Fruit fly (Drosophila melanogaster): ENCODE results near the gene CG8500.

Gene CG8500

dm6 chr3R:9767620-9768592 is 16.5 kb upstream of the CG8500 start, which contains the start of gene Naa80:
TSS of gene Naa80 (plus strand) at chr3R:9767834.
- peak; percentile 49 for TF ChIP-seq noc (tag; optimal IDR thresholded peaks at IDR 0.05)

DNA sequence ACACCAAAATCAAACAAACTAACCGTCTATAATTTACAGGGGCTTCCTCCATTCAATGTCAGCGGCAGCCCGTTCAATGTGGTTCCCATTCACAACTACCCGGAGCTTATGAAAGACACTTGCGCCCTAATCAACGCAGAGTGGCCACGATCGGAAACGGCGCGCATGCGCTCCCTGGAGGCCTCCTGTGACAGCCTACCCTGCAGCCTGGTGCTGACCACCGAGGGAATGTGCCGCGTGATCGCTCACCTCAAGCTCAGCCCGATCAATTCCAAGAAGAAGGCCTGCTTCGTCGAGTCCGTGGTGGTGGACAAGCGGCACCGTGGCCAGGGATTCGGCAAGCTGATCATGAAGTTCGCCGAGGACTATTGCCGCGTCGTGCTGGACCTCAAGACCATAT is 15.6 kb upstream of the CG8500 start, which contains the start of gene MED6:
MED6 (minus strand) TSS at position 101 of the 400 bp plus-strand sequence.
- TF ChIP-seq noc (tag; optimal IDR thresholded peaks at IDR 0.05): no peak

DNA sequence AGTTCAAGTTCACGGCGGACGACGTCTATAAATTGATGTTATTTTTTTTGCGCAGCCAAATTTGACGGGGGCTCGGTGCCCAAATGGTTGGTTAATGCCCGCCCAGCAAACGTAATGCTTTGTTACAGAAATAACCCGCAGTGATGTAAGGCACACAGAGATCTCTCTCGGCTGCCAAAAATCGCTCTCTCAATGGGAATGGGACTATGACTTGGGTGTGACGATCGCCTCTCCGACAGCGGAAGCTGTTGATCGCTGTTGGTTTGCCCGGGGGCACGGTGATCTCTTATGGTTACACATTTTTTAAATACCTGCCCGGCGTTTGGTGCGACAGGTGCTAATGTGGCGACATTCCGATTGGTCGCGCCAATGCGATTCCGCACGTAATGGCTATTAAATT is 14.3 kb upstream of the CG8500 start:
- TF ChIP-seq noc (tag; optimal IDR thresholded peaks at IDR 0.05): no peak

DNA sequence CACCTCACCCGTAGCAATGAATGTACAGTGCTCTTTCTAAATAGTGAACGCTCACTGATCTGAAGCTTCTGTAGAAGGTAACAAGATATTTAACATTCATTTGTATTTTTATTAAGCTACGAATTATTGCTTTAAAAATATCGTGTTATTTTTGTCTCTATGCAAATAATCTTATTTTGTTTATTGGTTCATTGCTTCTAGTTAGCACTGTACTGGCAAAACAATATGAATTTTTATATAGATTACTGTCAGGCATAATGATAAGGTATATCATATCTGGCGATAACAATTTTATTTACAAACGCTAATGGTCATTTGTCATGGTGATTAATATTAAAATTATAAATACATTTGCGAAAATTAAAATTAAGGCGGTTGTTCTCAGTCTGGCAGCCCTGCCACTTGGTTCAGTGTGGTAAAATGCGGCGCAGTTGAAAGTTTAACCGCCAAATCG is 12.9 kb upstream of the CG8500 start, which contains the start of gene CG9471:
CG9471 (minus strand) TSS at position 24 of the 454 bp plus-strand sequence.
- peak; percentile 97 for TF ChIP-seq noc (tag; optimal IDR thresholded peaks at IDR 0.05)

DNA sequence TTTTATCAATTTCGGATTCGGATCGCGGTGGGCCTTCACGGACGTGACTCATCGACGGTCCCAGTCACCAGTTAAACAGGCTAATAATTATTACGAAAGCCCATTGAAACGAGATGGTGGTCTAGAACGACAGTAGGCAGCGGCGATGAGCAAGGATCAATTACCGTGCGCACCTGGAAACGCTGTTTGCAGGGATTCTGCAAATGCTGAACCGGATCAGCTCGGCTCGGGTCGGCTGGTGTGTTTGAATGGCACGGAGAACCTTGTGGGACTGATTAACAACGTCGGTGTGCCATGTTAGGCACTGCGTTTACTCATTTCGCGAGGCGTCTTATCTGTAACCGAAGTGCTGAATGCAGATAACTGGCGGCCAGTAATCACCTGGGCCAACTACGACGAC is 10.3 kb upstream of the CG8500 start, which contains the start of gene Whamy:
Whamy (minus strand) TSS at position 273 of the 400 bp plus-strand sequence.
- peak; percentile 73 for TF ChIP-seq noc (tag; optimal IDR thresholded peaks at IDR 0.05)

DNA sequence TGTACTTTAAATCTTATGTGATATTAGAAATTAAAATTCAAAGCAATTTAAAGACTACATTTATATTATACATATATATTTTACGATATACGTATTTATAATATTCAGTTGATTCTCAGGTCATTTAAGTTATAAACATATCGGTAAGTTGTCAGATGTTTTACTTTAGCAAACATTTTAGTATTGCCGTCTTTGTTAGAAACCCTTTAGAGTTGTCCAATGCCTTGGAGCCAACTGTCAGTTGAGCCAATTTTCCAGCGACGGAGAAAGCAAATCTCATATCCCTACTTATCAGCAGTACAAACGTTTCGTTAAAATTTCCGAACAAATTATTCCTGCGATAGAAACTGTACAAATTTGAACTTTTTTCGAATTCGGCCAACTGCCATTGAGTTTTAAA is 9.6 kb upstream of the CG8500 start, which contains the start of gene topi:
topi (plus strand) TSS at position 301 of the 400 bp plus-strand sequence.
- no peak for TF ChIP-seq noc (tag; optimal IDR thresholded peaks at IDR 0.05)

DNA sequence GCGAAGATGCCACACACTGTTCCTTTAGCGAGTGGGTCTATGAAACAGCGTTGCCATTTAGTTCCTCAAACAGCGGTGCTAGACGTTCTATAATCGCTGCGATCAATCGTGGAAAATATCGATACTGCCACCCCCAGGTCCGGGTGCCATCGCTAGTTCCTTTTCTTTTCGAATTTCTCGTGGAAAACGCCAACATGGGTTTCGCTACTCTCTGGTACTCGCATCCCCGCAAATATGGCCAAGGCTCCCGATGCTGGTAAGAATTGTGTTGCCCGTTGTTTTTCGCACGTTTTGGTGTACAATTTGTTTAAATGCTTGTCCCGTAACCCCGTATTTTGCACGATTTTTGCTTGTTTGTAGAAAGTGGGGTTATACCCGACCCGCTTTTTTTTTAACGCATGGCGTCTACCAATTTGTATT is 6.5 kb upstream of the CG8500 start, which contains the start of gene RpS29:
RpS29 (plus strand) TSS at position 102 of the 420 bp plus-strand sequence.
- TF ChIP-seq noc (tag; optimal IDR thresholded peaks at IDR 0.05): peak; percentile 73

dm6 chr3R:9779764-9780163 is 4.7 kb upstream of the CG8500 start, which contains the start of gene CG12947:
TSS of gene CG12947 (plus strand) at chr3R:9780064.
- no peak for TF ChIP-seq noc (tag; optimal IDR thresholded peaks at IDR 0.05)

DNA sequence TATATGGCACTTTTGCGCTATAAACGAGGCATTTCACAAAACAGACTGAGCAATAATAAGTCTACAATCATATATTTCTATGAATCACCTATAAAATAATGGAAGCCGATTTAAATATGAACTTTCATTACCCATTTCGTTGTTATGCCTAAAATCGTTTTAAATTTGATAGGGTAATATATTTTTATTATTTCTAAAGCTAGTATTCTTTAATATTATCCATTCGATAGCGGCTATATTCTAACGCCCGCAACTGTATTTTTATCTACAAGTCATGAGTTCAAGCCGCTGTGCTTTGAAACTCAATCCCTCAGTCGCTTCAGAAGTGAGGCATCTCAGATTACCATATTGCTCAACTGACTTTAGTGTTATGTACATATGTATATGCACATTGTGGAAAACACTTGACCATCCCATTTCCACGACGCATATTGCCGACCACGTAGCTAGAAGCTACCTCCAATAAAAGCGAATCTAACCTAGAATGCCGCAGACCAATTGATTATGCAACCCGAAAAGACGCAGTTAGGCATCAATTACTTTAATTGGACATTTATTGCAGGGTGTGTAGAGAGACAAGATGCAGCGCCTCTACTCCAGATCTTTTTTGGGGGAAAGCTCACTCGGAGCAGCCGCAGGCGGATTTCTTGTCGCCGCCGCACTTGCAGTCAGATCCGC is 1.1 kb upstream of the CG8500 start:
- TF ChIP-seq noc (tag; optimal IDR thresholded peaks at IDR 0.05): no peak

- TF ChIP-seq noc (tag; optimal IDR thresholded peaks at IDR 0.05): peak; percentile 50
Measured at dm6 chr3R:9791177-9791806, 6.8 kb downstream of the CG8500 start, which contains the start of the genes CG12945 and CG8507. TSS of gene CG12945 (minus strand) at chr3R:9791221. TSS of gene CG8507 (plus strand) at chr3R:9791483.

- no peak for TF ChIP-seq noc (tag; optimal IDR thresholded peaks at IDR 0.05)
Measured at dm6 chr3R:9793018-9793417, 8.6 kb downstream of the CG8500 start, which contains the start of gene CG8516. TSS of gene CG8516 (plus strand) at chr3R:9793295.

DNA sequence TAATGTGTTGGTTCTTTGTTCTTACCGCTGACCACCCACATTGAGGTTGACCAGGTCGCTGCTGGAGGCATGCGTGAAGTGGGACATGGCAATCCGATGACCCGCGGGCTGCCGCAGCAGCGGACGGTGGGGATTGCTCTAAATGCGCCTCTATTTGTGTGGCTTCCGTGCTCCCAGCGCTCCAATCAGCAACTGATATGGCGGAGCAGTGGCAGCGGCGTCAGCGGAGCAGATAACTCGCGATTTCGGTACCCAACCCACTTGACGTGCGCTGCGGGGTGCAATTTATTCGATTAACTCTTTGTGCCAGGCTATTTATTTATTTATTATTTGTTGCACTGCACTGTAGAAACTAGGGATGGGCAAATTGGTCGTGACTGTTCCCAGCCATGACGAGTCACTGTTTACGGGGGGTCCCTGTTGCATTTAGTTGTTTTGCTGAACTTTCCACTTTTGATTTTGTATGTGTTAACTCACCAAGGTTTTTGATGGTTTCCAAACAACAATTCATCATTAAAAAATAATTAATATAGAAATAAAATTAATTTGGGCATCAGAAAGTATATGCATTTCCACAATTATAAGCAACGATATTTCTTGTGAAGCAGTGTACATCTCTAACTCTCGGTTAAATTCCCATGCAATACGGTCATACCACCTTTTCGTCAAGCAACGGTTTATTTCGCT is 16.3 kb downstream of the CG8500 start, which contains the start of the genes CG9467 and CG8526:
CG9467 (minus strand) TSS at position 383 of the 687 bp plus-strand sequence.
CG8526 (plus strand) TSS at position 637 of the 687 bp plus-strand sequence.
- no peak for TF ChIP-seq noc (tag; optimal IDR thresholded peaks at IDR 0.05)

dm6 chr3R:9808946-9809545 is 24.6 kb downstream of the CG8500 start, which contains the start of gene FBXO11:
TSS of gene FBXO11 (minus strand) at chr3R:9809368.
- peak; percentile 52 for TF ChIP-seq noc (tag; optimal IDR thresholded peaks at IDR 0.05)

DNA sequence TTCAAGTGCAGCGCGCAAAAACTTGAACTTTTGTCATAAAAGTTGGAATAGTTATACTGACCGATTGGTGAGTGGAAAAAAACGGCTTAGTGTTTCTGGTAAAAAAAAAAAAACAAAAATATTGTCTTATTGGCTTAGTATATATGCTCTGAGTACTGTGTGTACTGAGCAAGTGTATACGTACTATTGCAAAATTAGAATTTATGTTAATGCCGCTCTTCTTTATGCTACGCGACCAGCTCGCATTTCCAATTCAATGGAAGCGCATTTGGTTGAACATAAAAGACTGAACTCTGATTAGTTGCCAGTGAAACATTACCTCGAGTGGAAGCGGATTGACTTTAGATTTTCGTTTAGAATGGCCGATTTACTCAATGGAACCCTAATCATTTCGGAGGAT is 28.0 kb downstream of the CG8500 start, which contains the start of gene CG8534:
CG8534 (plus strand) TSS at position 301 of the 400 bp plus-strand sequence.
- TF ChIP-seq noc (tag; optimal IDR thresholded peaks at IDR 0.05): no peak
